Worm (Caenorhabditis elegans): ENCODE results near the gene egg-1.

The egg-1 gene

ce11 chrIII:5710676-5711075 is 17.3 kb upstream of the egg-1 start (continued):
- no peak for TF ChIP-seq snpc-4 (tag; optimal IDR thresholded peaks at IDR 0.05)
- no peak for TF ChIP-seq vab-15 (tag; optimal IDR thresholded peaks at IDR 0.05)
- TF ChIP-seq fos-1 (tag; optimal IDR thresholded peaks at IDR 0.05), result no peak
- TF ChIP-seq lir-3 (tag; optimal IDR thresholded peaks at IDR 0.05; ENCODE audit: poor library complexity), result no peak
- TF ChIP-seq xbp-1 (tag; optimal IDR thresholded peaks at IDR 0.05), result peak; percentile 30
- no peak for TF ChIP-seq nhr-237 (tag; optimal IDR thresholded peaks at IDR 0.05)
- peak; percentile 76 for TF ChIP-seq blmp-1 (tag; optimal IDR thresholded peaks at IDR 0.05)
- TF ChIP-seq tbx-2 (tag; optimal IDR thresholded peaks at IDR 0.05), result peak; percentile 29
- TF ChIP-seq nhr-77 (tag; optimal IDR thresholded peaks at IDR 0.05), result no peak
- TF ChIP-seq nhr-84 (tag; optimal IDR thresholded peaks at IDR 0.05), result no peak
- TF ChIP-seq lsy-2 (tag; optimal IDR thresholded peaks at IDR 0.05), result peak in 1 of 2 experiments; percentile 87
- TF ChIP-seq nhr-85 (tag), result peak; percentile 80
- no peak for TF ChIP-seq ceh-8 (GFP tag; optimal IDR thresholded peaks at IDR 0.05)
- peak; percentile 38 for TF ChIP-seq elt-2 (tag; optimal IDR thresholded peaks at IDR 0.05)
- TF ChIP-seq nhr-20 (tag; optimal IDR thresholded peaks at IDR 0.05), result peak; percentile 43
- no peak for TF ChIP-seq lin-15B (tag; optimal IDR thresholded peaks at IDR 0.05)
- TF ChIP-seq efl-3 (GFP tag; optimal IDR thresholded peaks at IDR 0.05), result no peak
- peak; percentile 3 to 49 for TF ChIP-seq lin-35 (GFP tag; optimal IDR thresholded peaks at IDR 0.05)
- no peak for TF ChIP-seq ztf-4 (tag; optimal IDR thresholded peaks at IDR 0.05)

ce11 chrIII:5711242-5711641 is 16.7 kb upstream of the egg-1 start, which contains the start of gene rbm-26:
rbm-26 (plus strand) TSS chrIII:5711542.
- peak; percentile 56 for TF ChIP-seq blmp-1 (tag; optimal IDR thresholded peaks at IDR 0.05)
- no peak for TF ChIP-seq aly-2 (tag; optimal IDR thresholded peaks at IDR 0.05)

DNA sequence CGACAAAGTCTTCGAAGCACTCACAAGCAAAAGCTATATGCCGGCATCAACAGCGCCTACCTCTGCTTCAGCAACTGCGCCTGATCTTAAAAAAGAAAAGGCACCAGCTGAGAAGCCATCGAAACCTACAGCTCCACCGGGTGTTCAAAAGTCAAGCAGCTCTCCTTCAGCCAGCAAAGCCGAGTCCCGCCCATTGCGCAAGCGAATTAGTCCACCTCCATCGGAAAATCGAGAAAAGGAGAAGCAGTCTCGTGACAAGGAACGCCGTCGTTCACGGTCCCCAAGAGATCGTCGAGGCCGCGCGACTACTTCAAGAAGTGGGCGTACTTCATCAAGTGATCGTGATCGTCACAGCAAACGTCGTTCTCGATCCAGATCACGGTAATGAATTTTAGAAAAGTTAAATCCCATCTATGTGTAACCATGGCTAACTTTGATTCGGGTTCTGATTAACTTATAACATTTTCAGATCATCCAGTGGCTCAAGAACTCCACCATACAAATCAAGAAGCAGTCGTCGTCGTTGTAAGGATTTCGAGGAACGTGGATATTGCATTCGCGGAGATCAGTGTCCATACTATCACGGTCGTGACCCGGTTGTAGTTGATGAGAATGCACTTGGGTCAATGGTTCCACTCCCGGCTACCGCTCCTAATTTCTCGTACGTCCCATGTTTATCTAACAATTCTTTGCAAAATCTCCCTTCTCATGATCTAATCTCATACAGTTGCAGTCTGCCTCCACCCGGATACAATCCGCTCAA is 15.9 kb upstream of the egg-1 start:
- TF ChIP-seq irx-1 (tag; optimal IDR thresholded peaks at IDR 0.05) (no peak), nhr-19 (GFP tag; conservative IDR thresholded peaks at IDR 0.05) (no peak), nhr-12 (tag; optimal IDR thresholded peaks at IDR 0.05) (no peak), lin-15B (tag; optimal IDR thresholded peaks at IDR 0.05) (no peak), nhr-77 (tag; optimal IDR thresholded peaks at IDR 0.05) (no peak), xbp-1 (tag; optimal IDR thresholded peaks at IDR 0.05) (no peak), aha-1 (tag; optimal IDR thresholded peaks at IDR 0.05) (no peak), mep-1 (tag; optimal IDR thresholded peaks at IDR 0.05) (no peak), snu-23 (GFP tag; optimal IDR thresholded peaks at IDR 0.05) (no peak), skn-1 (tag; optimal IDR thresholded peaks at IDR 0.05) (no peak), zip-4 (GFP tag; optimal IDR thresholded peaks at IDR 0.05) (no peak), nhr-20 (tag; optimal IDR thresholded peaks at IDR 0.05) (no peak), F16B12.6 (tag; optimal IDR thresholded peaks at IDR 0.05) (no peak), unc-30 (tag; optimal IDR thresholded peaks at IDR 0.05) (no peak), egl-27 (tag; optimal IDR thresholded peaks at IDR 0.05) (no peak), fkh-4 (tag; optimal IDR thresholded peaks at IDR 0.05; ENCODE audit: borderline replicate concordance) (no peak), dsc-1 (tag; optimal IDR thresholded peaks at IDR 0.05) (no peak), nhr-85 (tag) (no peak)

DNA sequence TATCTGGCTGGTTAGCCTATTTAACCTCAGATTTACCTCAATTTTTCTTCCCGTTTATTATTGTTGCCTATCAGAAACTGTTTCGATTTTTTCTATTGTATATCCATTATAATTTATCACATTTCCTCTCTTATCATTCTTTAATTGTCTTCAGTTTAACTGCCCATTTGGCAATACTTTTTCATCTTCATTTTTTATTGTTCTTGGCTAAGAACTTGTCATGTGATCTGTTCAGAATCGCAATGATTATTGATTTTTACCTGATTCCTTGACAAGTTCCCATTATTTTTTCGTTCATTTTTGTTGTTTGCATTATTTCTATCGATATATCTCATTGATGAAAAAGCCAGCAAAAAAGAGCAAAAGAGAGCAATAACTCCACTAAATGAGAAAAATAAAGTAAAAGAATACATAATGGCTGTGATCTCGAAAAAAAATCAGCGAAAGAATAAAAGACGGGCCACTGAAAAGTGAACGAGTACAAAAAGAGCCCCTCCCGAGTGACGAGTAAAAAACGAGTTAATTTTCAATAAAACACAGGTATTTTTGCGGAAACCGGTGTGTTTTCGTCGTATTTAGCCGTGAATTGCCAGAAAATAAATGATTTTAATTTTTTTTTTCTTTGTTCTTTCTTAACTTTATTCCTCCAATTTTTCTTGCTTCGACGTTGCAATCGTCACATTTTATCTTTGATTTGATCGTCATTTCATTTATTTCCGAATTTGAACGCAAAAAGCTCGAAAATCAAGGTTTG is 13.6 kb upstream of the egg-1 start, which contains the start of gene arf-1:
TSS of gene arf-1 (plus strand) at position 657 of the 754 bp plus-strand sequence.
- TF ChIP-seq C04F5.9 (tag; optimal IDR thresholded peaks at IDR 0.05), result no peak
- TF ChIP-seq egl-27 (tag; optimal IDR thresholded peaks at IDR 0.05), result no peak
- peak; percentile 1 for TF ChIP-seq lin-14 (GFP tag; optimal IDR thresholded peaks at IDR 0.05)
- TF ChIP-seq lin-35 (GFP tag; optimal IDR thresholded peaks at IDR 0.05), result peak in 1 of 2 experiments; percentile 29
- no peak for TF ChIP-seq C34B4.2 (tag; optimal IDR thresholded peaks at IDR 0.05)
- no peak for TF ChIP-seq ceh-8 (GFP tag; optimal IDR thresholded peaks at IDR 0.05)
- TF ChIP-seq elt-3 (tag; optimal IDR thresholded peaks at IDR 0.05), result peak in 1 of 6 experiments; percentile 8
- TF ChIP-seq nhr-85 (tag), result no peak
- TF ChIP-seq skn-1 (tag; optimal IDR thresholded peaks at IDR 0.05), result no peak
- TF ChIP-seq hpl-2 (GFP tag; optimal IDR thresholded peaks at IDR 0.05), result no peak
- no peak for TF ChIP-seq ets-5 (GFP tag; IDR thresholded peaks at IDR 0.05)

Data from whole organism, L1 larva.